Worm (Caenorhabditis elegans): ENCODE data around the gene oct-2.
A peak's percentile ranks its signal among the peaks of the same experiment; 100 is the strongest.

ce11 chrX:11299642-11300307, 46.5 kb upstream of the oct-2 start, which contains the start of the genes snrp-40.1 and F08G12.3:
- TF ChIP-seq let-607 (tag; optimal IDR thresholded peaks at IDR 0.05) = peak; percentile 71 to 76
- no peak for TF ChIP-seq F52B5.7 (tag; optimal IDR thresholded peaks at IDR 0.05)
- no peak for TF ChIP-seq die-1 (tag; optimal IDR thresholded peaks at IDR 0.05)
- TF ChIP-seq tbx-9 (tag; optimal IDR thresholded peaks at IDR 0.05; ENCODE audit: borderline replicate concordance) = no peak
- TF ChIP-seq ceh-58 (GFP tag; IDR thresholded peaks at IDR 0.05) = no peak
- TF ChIP-seq pha-4 (tag; optimal IDR thresholded peaks at IDR 0.05) = no peak
- TF ChIP-seq K12H6.12 (tag; optimal IDR thresholded peaks at IDR 0.05) = peak; percentile 84
